Worm (Caenorhabditis elegans): ENCODE measurements around the gene emc-2.

- TF ChIP-seq snpc-4 (tag; optimal IDR thresholded peaks at IDR 0.05) = no peak
- no peak for TF ChIP-seq bed-3 (GFP tag; optimal IDR thresholded peaks at IDR 0.05)
- TF ChIP-seq pha-4 (tag; optimal IDR thresholded peaks at IDR 0.05) = no peak
- no peak for TF ChIP-seq M03D4.4 (tag; optimal IDR thresholded peaks at IDR 0.05)
- no peak for TF ChIP-seq ceh-39 (tag; optimal IDR thresholded peaks at IDR 0.05)
Measured at ce11 chrII:1323190-1323651, 17.3 kb upstream of the emc-2 start.
